In genomic region chrX:12146453-12147085, ce11 we compare ENCODE assay signal across 6 worm cellular contexts.
TF ChIP-seq lines count a peak whose summit lies in the region.

Gene pycr-1 (plus strand): TSS chrX:12146832.

TF ChIP-seq in whole organism, L1 larva, 84 proteins besides CTCF, POLR2A, EP300 and RAD21:
- TF ChIP-seq efl-1 (optimal IDR thresholded peaks at IDR 0.05; lab: Kevin White, UChicago) (no peak), efl-1 (GFP tag; optimal IDR thresholded peaks at IDR 0.05 in 1 of 2; lab: Kevin White, UChicago) (peak in 1 of 2 experiments; percentile 73), elt-2 (tag; optimal IDR thresholded peaks at IDR 0.05; lab: Kevin White, UChicago) (peak; percentile 60), lin-35 (GFP tag; optimal IDR thresholded peaks at IDR 0.05; lab: Kevin White, UChicago) (peak in 1 of 2 experiments; percentile 6), nhr-77 (tag; optimal IDR thresholded peaks at IDR 0.05; lab: Kevin White, UChicago) (no peak), ets-5 (GFP tag; IDR thresholded peaks at IDR 0.05; lab: Robert Waterston, UW) (no peak), elt-3 (tag; optimal IDR thresholded peaks at IDR 0.05; lab: Kevin White, UChicago) (peak in 1 of 6 experiments; percentile 43)

TF ChIP-seq in whole organism, L2 larva, 48 proteins besides CTCF, POLR2A, EP300 and RAD21:
- TF ChIP-seq nhr-6 (tag; optimal IDR thresholded peaks at IDR 0.05; lab: Kevin White, UChicago): no peak
- no peak for TF ChIP-seq ZK546.5 (tag; optimal IDR thresholded peaks at IDR 0.05; lab: Kevin White, UChicago)
- peak; percentile 52 for TF ChIP-seq fos-1 (tag; optimal IDR thresholded peaks at IDR 0.05; lab: Kevin White, UChicago)
- no peak for TF ChIP-seq blmp-1 (tag; optimal IDR thresholded peaks at IDR 0.05; lab: Kevin White, UChicago; ENCODE audit: insufficient read depth)
- TF ChIP-seq elt-3 (tag; optimal IDR thresholded peaks at IDR 0.05; lab: Kevin White, UChicago): no peak
- peak; percentile 19 for TF ChIP-seq gmeb-1 (tag; optimal IDR thresholded peaks at IDR 0.05; lab: Kevin White, UChicago)
- TF ChIP-seq F13H6.1 (tag; optimal IDR thresholded peaks at IDR 0.05; lab: Kevin White, UChicago): peak; percentile 3
- TF ChIP-seq sma-9 (GFP tag; optimal IDR thresholded peaks at IDR 0.05; lab: Kevin White, UChicago): peak; percentile 54
- no peak for TF ChIP-seq sma-9 (tag; optimal IDR thresholded peaks at IDR 0.05; lab: Kevin White, UChicago)
- no peak for TF ChIP-seq dmd-4 (tag; optimal IDR thresholded peaks at IDR 0.05; lab: Kevin White, UChicago)

TF ChIP-seq in whole organism, L3 larva, 47 proteins besides CTCF, POLR2A, EP300 and RAD21 (continues in another document):
- TF ChIP-seq ceh-28 (tag; optimal IDR thresholded peaks at IDR 0.05; lab: Kevin White, UChicago) (no peak), nhr-11 (tag; optimal IDR thresholded peaks at IDR 0.05; lab: Kevin White, UChicago) (no peak), skn-1 (tag; optimal IDR thresholded peaks at IDR 0.05; lab: Kevin White, UChicago) (no peak), pqm-1 (tag; optimal IDR thresholded peaks at IDR 0.05; lab: Kevin White, UChicago) (peak; percentile 70), nfya-1 (tag; optimal IDR thresholded peaks at IDR 0.05; lab: Kevin White, UChicago; ENCODE audit: insufficient read depth) (no peak), unc-39 (tag; optimal IDR thresholded peaks at IDR 0.05; lab: Kevin White, UChicago) (no peak), ama-1 (optimal IDR thresholded peaks at IDR 0.05; lab: Kevin White, UChicago) (no peak), elt-3 (tag; optimal IDR thresholded peaks at IDR 0.05; lab: Kevin White, UChicago) (peak in 1 of 3 experiments; percentile 2), ceh-82 (tag; optimal IDR thresholded peaks at IDR 0.05; lab: Kevin White, UChicago) (no peak), nhr-12 (tag; optimal IDR thresholded peaks at IDR 0.05; lab: Kevin White, UChicago) (no peak), lin-15B (tag; optimal IDR thresholded peaks at IDR 0.05; lab: Kevin White, UChicago) (no peak), nhr-67 (tag; optimal IDR thresholded peaks at IDR 0.05; lab: Kevin White, UChicago) (no peak), snpc-4 (tag; optimal IDR thresholded peaks at IDR 0.05; lab: Kevin White, UChicago) (no peak), lsy-12 (tag; optimal IDR thresholded peaks at IDR 0.05; lab: Kevin White, UChicago) (no peak), eor-1 (tag; optimal IDR thresholded peaks at IDR 0.05; lab: Kevin White, UChicago) (no peak), nhr-77 (tag; optimal IDR thresholded peaks at IDR 0.05; lab: Kevin White, UChicago) (no peak), fkh-2 (tag; optimal IDR thresholded peaks at IDR 0.05; lab: Kevin White, UChicago) (no peak), pha-4 (tag; optimal IDR thresholded peaks at IDR 0.05; lab: Kevin White, UChicago) (peak; percentile 35), sea-2 (GFP tag; optimal IDR thresholded peaks at IDR 0.05; lab: Kevin White, UChicago) (no peak), jun-1 (tag; optimal IDR thresholded peaks at IDR 0.05; lab: Kevin White, UChicago) (no peak)

TF ChIP-seq in whole organism, L4 larva, 104 proteins besides CTCF, POLR2A, EP300 and RAD21:
- TF ChIP-seq zip-2 (tag; optimal IDR thresholded peaks at IDR 0.05; lab: Kevin White, UChicago) (no peak), tra-1 (GFP tag; IDR thresholded peaks at IDR 0.05; lab: Robert Waterston, UW) (no peak), nhr-28 (tag; optimal IDR thresholded peaks at IDR 0.05; lab: Kevin White, UChicago) (peak; percentile 65), daf-16 (GFP tag; optimal IDR thresholded peaks at IDR 0.05; lab: Kevin White, UChicago) (no peak), daf-16 (tag; optimal IDR thresholded peaks at IDR 0.05; lab: Kevin White, UChicago) (peak; percentile 90), pqm-1 (tag; optimal IDR thresholded peaks at IDR 0.05; lab: Kevin White, UChicago) (peak; percentile 77), dve-1 (tag; optimal IDR thresholded peaks at IDR 0.05; lab: Kevin White, UChicago; ENCODE audit: insufficient read depth) (peak; percentile 14), aha-1 (tag; lab: Kevin White, UChicago) (peak; percentile 62), hlh-11 (tag; optimal IDR thresholded peaks at IDR 0.05; lab: Kevin White, UChicago) (peak; percentile 49), saeg-2 (GFP tag; IDR thresholded peaks at IDR 0.05; lab: Robert Waterston, UW) (no peak), dmd-6 (GFP tag; IDR thresholded peaks at IDR 0.05; lab: Robert Waterston, UW) (peak; percentile 39), lim-7 (GFP tag; IDR thresholded peaks at IDR 0.05; lab: Robert Waterston, UW) (no peak), hlh-30 (tag; optimal IDR thresholded peaks at IDR 0.05; lab: Kevin White, UChicago; ENCODE audit: insufficient read depth) (peak; percentile 24)

TF ChIP-seq in whole organism, late embryonic, 69 proteins besides CTCF, POLR2A, EP300 and RAD21:
- TF ChIP-seq ref-2 (tag; optimal IDR thresholded peaks at IDR 0.05; lab: Kevin White, UChicago): no peak
- TF ChIP-seq fax-1 (tag; optimal IDR thresholded peaks at IDR 0.05; lab: Kevin White, UChicago): no peak
- TF ChIP-seq sox-2 (GFP tag; IDR thresholded peaks at IDR 0.05; lab: Robert Waterston, UW): no peak
- TF ChIP-seq sdc-2 (tag; optimal IDR thresholded peaks at IDR 0.05; lab: Kevin White, UChicago): no peak
- peak; percentile 73 for TF ChIP-seq elt-2 (tag; optimal IDR thresholded peaks at IDR 0.05; lab: Kevin White, UChicago)
- no peak for TF ChIP-seq tbx-2 (tag; optimal IDR thresholded peaks at IDR 0.05; lab: Kevin White, UChicago)
- TF ChIP-seq ceh-45 (GFP tag; IDR thresholded peaks at IDR 0.05; lab: Robert Waterston, UW): no peak
- TF ChIP-seq hlh-13 (GFP tag; optimal IDR thresholded peaks at IDR 0.05; lab: Kevin White, UChicago): no peak
- no peak for TF ChIP-seq eyg-1 (tag; optimal IDR thresholded peaks at IDR 0.05; lab: Kevin White, UChicago)

TF ChIP-seq in whole organism, young adult, 124 proteins besides CTCF, POLR2A, EP300 and RAD21:
- TF ChIP-seq nhr-80 (tag; optimal IDR thresholded peaks at IDR 0.05; lab: Kevin White, UChicago) (peak; percentile 63), F52B5.7 (tag; optimal IDR thresholded peaks at IDR 0.05; lab: Kevin White, UChicago) (no peak)
